Worm (Caenorhabditis elegans) whole organism, L4/young adult: ENCODE data around the gene chtb-3.

Experiments used
- dao-5 ChIP-seq: sonication (generic microtip); optimal IDR thresholded peaks from 2 replicates; lab custom pipeline; 2016; ENCODE audit warnings: missing genotype, missing genetic modification characterization, moderate library complexity, missing compliant biosample characterization
- him-1 ChIP-seq: sonication (generic microtip); optimal IDR thresholded peaks from 2 replicates; lab custom pipeline; 2016; ENCODE audit warnings: missing genotype, missing genetic modification reagents, missing genetic modification characterization, missing compliant biosample characterization

DNA sequence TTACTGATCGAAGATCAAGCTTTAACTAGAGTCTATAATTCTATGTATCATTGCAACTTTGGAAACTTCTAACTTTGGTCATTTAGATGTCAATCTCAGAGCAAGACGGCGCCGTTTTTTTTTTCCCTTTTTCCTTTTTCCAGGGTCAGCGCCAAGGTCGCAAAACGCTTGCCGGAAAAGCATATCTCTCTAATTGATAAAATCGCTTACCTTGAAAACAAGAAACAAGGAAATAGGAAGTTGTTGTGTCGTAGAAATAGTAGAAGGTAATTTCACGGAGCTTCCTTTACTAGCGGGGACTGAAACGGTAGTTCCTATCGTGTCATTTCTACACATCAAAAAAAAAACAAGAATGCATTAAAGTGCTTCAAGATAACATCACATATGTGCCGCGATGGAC, 1.9 kb upstream of the chtb-3 start:
- TF ChIP-seq him-1 (tag; lab: Kevin White, UChicago): no peak
- TF ChIP-seq dao-5 (tag; lab: Kevin White, UChicago): no peak
